Fruit fly (Drosophila melanogaster): ENCODE data around the gene brv2.

brv2 gene

DNA sequence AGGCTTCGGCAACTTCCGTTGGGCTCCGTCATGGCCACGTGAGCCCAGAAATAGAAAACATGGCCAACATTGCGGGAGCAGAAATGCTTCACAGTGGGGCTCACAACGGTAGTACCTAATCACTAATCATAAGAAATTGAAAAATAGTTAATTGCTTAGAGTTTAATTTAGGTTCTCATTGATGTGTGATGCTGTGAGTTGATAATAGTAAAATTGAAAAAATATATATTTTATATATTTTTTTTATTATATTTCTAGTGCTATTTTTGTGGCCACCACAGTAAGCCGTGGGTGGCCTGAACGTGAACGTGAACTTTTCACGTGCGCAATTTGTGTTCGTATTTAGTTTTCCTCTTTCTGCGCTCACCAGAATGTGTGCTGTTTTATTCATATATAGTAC lies 34.0 kb downstream of the brv2 start (continued):
- TF ChIP-seq CG8388 (GFP tag; optimal IDR thresholded peaks at IDR 0.05), result peak; percentile 17
- no peak for TF ChIP-seq sr (GFP tag; IDR thresholded peaks at IDR 0.05)
- TF ChIP-seq gsb-n (tag; optimal IDR thresholded peaks at IDR 0.05), result no peak
- 0 out of 4 replicates have a peak, but pooled peaks have one; percentile 22 for TF ChIP-seq Gug (GFP tag; IDR thresholded peaks at IDR 0.05)
- no peak for TF ChIP-seq gce (GFP tag; IDR thresholded peaks at IDR 0.05)
- TF ChIP-seq salm (tag; optimal IDR thresholded peaks at IDR 0.05), result no peak
- peak; percentile 47 for TF ChIP-seq grau (tag; optimal IDR thresholded peaks at IDR 0.05)
- no peak for TF ChIP-seq sim (GFP tag; IDR thresholded peaks at IDR 0.05)
- TF ChIP-seq Mad (GFP tag; optimal IDR thresholded peaks at IDR 0.05), result no peak
- TF ChIP-seq otp (GFP tag; IDR thresholded peaks at IDR 0.05), result no peak
- no peak for TF ChIP-seq ham (GFP tag; IDR thresholded peaks at IDR 0.05)
- no peak for TF ChIP-seq dimm (GFP tag; IDR thresholded peaks at IDR 0.05)
- no peak for TF ChIP-seq mirr (GFP tag; optimal IDR thresholded peaks at IDR 0.05)
- TF ChIP-seq CG9932 (GFP tag; IDR thresholded peaks at IDR 0.05), result no peak
- TF ChIP-seq nerfin-2 (GFP tag; IDR thresholded peaks at IDR 0.05; ENCODE audit: partially characterized antibody), result no peak
- no peak for TF ChIP-seq CG12236 (GFP tag; optimal IDR thresholded peaks at IDR 0.05)
- TF ChIP-seq al (GFP tag; IDR thresholded peaks at IDR 0.05), result 0 out of 2 replicates have a peak, but pooled peaks have one; percentile 13
- no peak for TF ChIP-seq Hr78 (GFP tag; optimal IDR thresholded peaks at IDR 0.05)
- peak; percentile 54 for TF ChIP-seq CG9727 (GFP tag; optimal IDR thresholded peaks at IDR 0.05)
- no peak for TF ChIP-seq CTCF (GFP tag; optimal IDR thresholded peaks at IDR 0.05)
- no peak for TF ChIP-seq CG30431 (GFP tag; optimal IDR thresholded peaks at IDR 0.05)
- no peak for TF ChIP-seq Bteb2 (GFP tag; optimal IDR thresholded peaks at IDR 0.05)
- no peak for TF ChIP-seq so (GFP tag; IDR thresholded peaks at IDR 0.05)
- no peak for TF ChIP-seq CG18011 (GFP tag; optimal IDR thresholded peaks at IDR 0.05)
- TF ChIP-seq sug (tag; optimal IDR thresholded peaks at IDR 0.05), result no peak
- TF ChIP-seq gem (tag; optimal IDR thresholded peaks at IDR 0.05), result peak; percentile 66
- TF ChIP-seq CG3726 (GFP tag; IDR thresholded peaks at IDR 0.05), result no peak
- no peak for TF ChIP-seq toy (GFP tag; IDR thresholded peaks at IDR 0.05)
- no peak for TF ChIP-seq Nf-YA (GFP tag; IDR thresholded peaks at IDR 0.05)
- no peak for TF ChIP-seq shn (GFP tag; optimal IDR thresholded peaks at IDR 0.05)
- peak; percentile 57 for TF ChIP-seq caup (GFP tag; optimal IDR thresholded peaks at IDR 0.05; ENCODE audit: severe bottlenecking)
- no peak for TF ChIP-seq BEAF-32 (GFP tag; optimal IDR thresholded peaks at IDR 0.05)
- TF ChIP-seq CG18599 (GFP tag; optimal IDR thresholded peaks at IDR 0.05), result peak; percentile 87
- no peak for TF ChIP-seq Six4 (GFP tag; optimal IDR thresholded peaks at IDR 0.05)
- no peak for TF ChIP-seq CG18619 (GFP tag; optimal IDR thresholded peaks at IDR 0.05)
- no peak for TF ChIP-seq peb (GFP tag; IDR thresholded peaks at IDR 0.05)
- peak in 1 of 2 experiments; percentile 59 for TF ChIP-seq Hr51 (GFP tag; optimal IDR thresholded peaks at IDR 0.05)
- no peak for TF ChIP-seq TFAM (GFP tag; optimal IDR thresholded peaks at IDR 0.05)
- no peak for TF ChIP-seq Scr (GFP tag; IDR thresholded peaks at IDR 0.05; ENCODE audit: partially characterized antibody)
- peak; percentile 42 for TF ChIP-seq CG6254 (GFP tag; optimal IDR thresholded peaks at IDR 0.05)
- 0 out of 2 replicates have a peak, but pooled peaks have one; percentile 23 for TF ChIP-seq CG32767 (GFP tag; IDR thresholded peaks at IDR 0.05)
- peak; percentile 18 for TF ChIP-seq tin (GFP tag; optimal IDR thresholded peaks at IDR 0.05)
- TF ChIP-seq vvl (GFP tag; IDR thresholded peaks at IDR 0.05), result peak; percentile 73
- TF ChIP-seq Side (GFP tag; optimal IDR thresholded peaks at IDR 0.05), result no peak
- 0 out of 3 replicates have a peak, but pooled peaks have one; percentile 54 for TF ChIP-seq ci (GFP tag; IDR thresholded peaks at IDR 0.05)
- TF ChIP-seq gsb (GFP tag; IDR thresholded peaks at IDR 0.05), result no peak
- no peak for TF ChIP-seq Jarid2 (GFP tag; optimal IDR thresholded peaks at IDR 0.05)
- TF ChIP-seq CG17802 (tag; optimal IDR thresholded peaks at IDR 0.05), result no peak
- TF ChIP-seq CG7963 (GFP tag; IDR thresholded peaks at IDR 0.05; ENCODE audit: partially characterized antibody), result no peak
- no peak for TF ChIP-seq Sin3A (optimal IDR thresholded peaks at IDR 0.05)
- TF ChIP-seq Dad (GFP tag; optimal IDR thresholded peaks at IDR 0.05), result no peak
- TF ChIP-seq Hmx (GFP tag; optimal IDR thresholded peaks at IDR 0.05), result no peak
